Worm (Caenorhabditis elegans): ENCODE measurements around the gene C34B4.5.

DNA sequence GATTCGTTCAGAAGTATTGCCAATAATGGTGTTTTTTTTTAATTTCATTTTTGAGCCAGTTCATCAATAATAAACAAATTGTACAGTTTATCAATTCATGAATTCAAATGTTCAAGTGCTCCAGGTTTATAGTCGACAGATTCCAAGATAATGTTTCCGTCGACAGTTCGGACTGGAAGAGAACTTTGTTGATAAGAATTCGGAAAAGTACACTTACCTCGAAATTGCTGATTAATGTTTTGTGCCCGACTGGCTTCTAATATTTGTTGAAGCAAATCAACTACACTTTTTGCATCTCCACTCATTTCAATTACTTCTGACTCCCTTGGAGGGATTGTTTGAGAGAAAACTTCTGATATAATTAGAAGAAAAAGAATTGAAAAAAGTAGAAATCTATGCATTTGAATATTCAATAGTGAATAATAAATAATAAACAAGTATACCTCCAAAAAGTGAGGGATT is 46.6 kb upstream of the C34B4.5 start, which contains the start of gene W07G4.8:
- no peak for TF ChIP-seq cog-1 (tag; optimal IDR thresholded peaks at IDR 0.05)
- TF ChIP-seq ztf-29 (GFP tag; IDR thresholded peaks at IDR 0.05) = no peak
- no peak for TF ChIP-seq T22C8.4 (GFP tag; IDR thresholded peaks at IDR 0.05)

All from whole organism, midembryonic.